Fruit fly (Drosophila melanogaster) whole organism, pupa: Measurements from ENCODE around the gene hang.

Source experiments
- CG10348 ChIP-seq: fragments of 200-800 bp; sonication (Bioruptor generic); IDR thresholded peaks from 2 replicates; pipeline ENCODE4 v1.3.6; 2022; ENCODE audit warnings: missing biosample characterization, missing genetic modification characterization
- CG12605 ChIP-seq: fragments of 200-800 bp; sonication (Bioruptor generic); IDR thresholded peaks from 2 replicates; pipeline ENCODE4 v1.3.6; 2022; ENCODE audit warnings: missing biosample characterization, missing genetic modification characterization
- CG13204 ChIP-seq: fragments of 200-800 bp; sonication (Bioruptor generic); optimal IDR thresholded peaks from 2 replicates; lab custom pipeline; 2018; ENCODE audit warnings: missing biosample characterization, mild to moderate bottlenecking, missing genetic modification characterization, moderate library complexity
- CG14655 ChIP-seq: fragments of 200-800 bp; sonication (Bioruptor generic); optimal IDR thresholded peaks from 3 replicates; lab custom pipeline; 2017; ENCODE audit warnings: mild to moderate bottlenecking, missing biosample characterization, missing genetic modification reagents, missing genetic modification characterization
- CG15710 ChIP-seq: fragments of 200-800 bp; sonication (Bioruptor generic); optimal IDR thresholded peaks from 2 replicates; lab custom pipeline; 2018; ENCODE audit warnings: missing biosample characterization, mild to moderate bottlenecking, missing genetic modification characterization, moderate library complexity
- CG17806 ChIP-seq: fragments of 200-800 bp; sonication (Bioruptor generic); optimal IDR thresholded peaks from 2 replicates; lab custom pipeline; 2018; ENCODE audit warnings: missing biosample characterization, mild to moderate bottlenecking, missing genetic modification characterization, moderate library complexity
- CG32121 ChIP-seq: fragments of 200-800 bp; sonication (Bioruptor generic); IDR thresholded peaks from 2 replicates; pipeline ENCODE4 v1.3.6; 2022; ENCODE audit warnings: missing biosample characterization, missing genetic modification characterization
- CG34367 ChIP-seq: fragments of 200-800 bp; sonication (Bioruptor generic); optimal IDR thresholded peaks from 2 replicates; lab custom pipeline; 2018; ENCODE audit warnings: missing biosample characterization, mild to moderate bottlenecking, missing genetic modification characterization
- CG4496 ChIP-seq: fragments of 200-800 bp; sonication (Bioruptor generic); IDR thresholded peaks from 3 replicates; pipeline ENCODE4 v1.3.6; 2022; ENCODE audit warnings: missing biosample characterization, missing genetic modification characterization
- CG8159 ChIP-seq: fragments of 200-800 bp; sonication (Bioruptor generic); optimal IDR thresholded peaks from 3 replicates; lab custom pipeline; 2018; ENCODE audit warnings: missing biosample characterization, mild to moderate bottlenecking, missing genetic modification characterization, moderate library complexity
- CG8301 ChIP-seq: fragments of 200-800 bp; sonication (Bioruptor generic); optimal IDR thresholded peaks from 2 replicates; lab custom pipeline; 2018; ENCODE audit warnings: missing biosample characterization, mild to moderate bottlenecking, missing genetic modification characterization
- CG9948 ChIP-seq: fragments of 200-800 bp; sonication (Bioruptor generic); optimal IDR thresholded peaks from 2 replicates; lab custom pipeline; 2018; ENCODE audit warnings: missing biosample characterization, mild to moderate bottlenecking, missing genetic modification characterization, moderate library complexity
- D1 ChIP-seq: fragments of 200-800 bp; sonication (Bioruptor generic); optimal IDR thresholded peaks from 2 replicates; lab custom pipeline; 2018; ENCODE audit warnings: missing biosample characterization, mild to moderate bottlenecking, missing genetic modification characterization, moderate library complexity
- EcR ChIP-seq: fragments of 200-800 bp; sonication (Bioruptor generic); optimal IDR thresholded peaks from 3 replicates; lab custom pipeline; 2019; ENCODE audit warnings: missing biosample characterization, missing genetic modification characterization, mild to moderate bottlenecking, moderate library complexity, missing genetic modification reagents
- Ets98B ChIP-seq: fragments of 200-800 bp; sonication (Bioruptor generic); IDR thresholded peaks from 2 replicates; pipeline ENCODE4 v1.3.6; 2022; ENCODE audit warnings: missing biosample characterization, missing genetic modification characterization
- Pif1A ChIP-seq: fragments of 200-800 bp; sonication (Bioruptor generic); optimal IDR thresholded peaks from 3 replicates; lab custom pipeline; 2016; ENCODE audit warnings: missing biosample characterization, missing genetic modification characterization
- Pif1B ChIP-seq: fragments of 200-800 bp; sonication (Bioruptor generic); optimal IDR thresholded peaks from 3 replicates; lab custom pipeline; 2016; ENCODE audit warnings: missing biosample characterization, missing genetic modification characterization
- Snoo ChIP-seq: fragments of 200-800 bp; sonication (Bioruptor generic); optimal IDR thresholded peaks from 3 replicates; lab custom pipeline; 2017; ENCODE audit warnings: missing biosample characterization, mild to moderate bottlenecking, missing genetic modification characterization, inconsistent platforms
- fd96Ca ChIP-seq: fragments of 200-800 bp; sonication (Bioruptor generic); IDR thresholded peaks from 3 replicates; pipeline ENCODE4 v1.3.6; 2022; ENCODE audit warnings: missing biosample characterization, missing genetic modification characterization
- gl ChIP-seq: fragments of 200-800 bp; sonication (Bioruptor generic); optimal IDR thresholded peaks from 2 replicates; lab custom pipeline; 2018; ENCODE audit warnings: missing biosample characterization, mild to moderate bottlenecking, missing genetic modification characterization
- rn ChIP-seq: fragments of 200-800 bp; sonication (Bioruptor generic); IDR thresholded peaks from 2 replicates; pipeline ENCODE4 v1.3.6; 2022; ENCODE audit warnings: missing biosample characterization, missing genetic modification characterization

The hang gene

dm6 chrX:16405209-16405608 is 17.4 kb upstream of the hang start, which contains the start of gene CG4301:
Gene CG4301 (plus strand): TSS chrX:16405509.
- TF ChIP-seq CG9948 (no peak), CG15710 (tag; lab: Kevin White, UChicago) (no peak), CG13204 (no peak), fd96Ca (GFP tag; lab: Robert Waterston, UW) (no peak), EcR (GFP tag; lab: Kevin White, UChicago) (no peak), Pif1A (GFP tag; lab: Kevin White, UChicago) (no peak), CG12605 (no peak), rn (GFP tag; lab: Robert Waterston, UW) (no peak), CG10348 (GFP tag; lab: Robert Waterston, UW) (no peak), Pif1B (GFP tag; lab: Kevin White, UChicago) (no peak), CG8301 (tag; lab: Kevin White, UChicago) (no peak), Ets98B (GFP tag; lab: Robert Waterston, UW) (no peak), Snoo (no peak)

- no peak for TF ChIP-seq Pif1A (GFP tag; lab: Kevin White, UChicago)
- no peak for TF ChIP-seq CG8301 (tag; lab: Kevin White, UChicago)
- TF ChIP-seq CG13204: no peak
- no peak for TF ChIP-seq CG8159 (tag; lab: Kevin White, UChicago)
- TF ChIP-seq CG10348 (GFP tag; lab: Robert Waterston, UW): no peak
- no peak for TF ChIP-seq Ets98B (GFP tag; lab: Robert Waterston, UW)
- TF ChIP-seq D1 (tag; lab: Kevin White, UChicago): no peak
- TF ChIP-seq gl (tag; lab: Kevin White, UChicago): no peak
- TF ChIP-seq CG9948: no peak
- no peak for TF ChIP-seq EcR (GFP tag; lab: Kevin White, UChicago)
- TF ChIP-seq CG32121 (GFP tag; lab: Robert Waterston, UW): no peak
- TF ChIP-seq Pif1B (GFP tag; lab: Kevin White, UChicago): no peak
Observed at dm6 chrX:16406083-16406482, 16.5 kb upstream of the hang start.

- no peak for TF ChIP-seq CG8159 (tag; lab: Kevin White, UChicago)
- TF ChIP-seq CG12605: no peak
- peak; percentile 5 for TF ChIP-seq EcR (GFP tag; lab: Kevin White, UChicago)
- TF ChIP-seq CG10348 (GFP tag; lab: Robert Waterston, UW): no peak
- TF ChIP-seq gl (tag; lab: Kevin White, UChicago): no peak
- no peak for TF ChIP-seq CG15710 (tag; lab: Kevin White, UChicago)
- TF ChIP-seq CG13204: no peak
- no peak for TF ChIP-seq CG17806 (tag; lab: Kevin White, UChicago)
- peak; percentile 5 for TF ChIP-seq Pif1B (GFP tag; lab: Kevin White, UChicago)
- TF ChIP-seq CG9948: no peak
- no peak for TF ChIP-seq CG4496 (GFP tag; lab: Robert Waterston, UW)
- TF ChIP-seq Snoo: no peak
- no peak for TF ChIP-seq CG32121 (GFP tag; lab: Robert Waterston, UW)
- no peak for TF ChIP-seq CG8301 (tag; lab: Kevin White, UChicago)
- TF ChIP-seq, all 21 proteins: peak for 2
Observed at dm6 chrX:16414451-16415368, 7.9 kb upstream of the hang start, which contains the start of gene Traf-like. Gene Traf-like (plus strand): TSS chrX:16415046.

- TF ChIP-seq rn (GFP tag; lab: Robert Waterston, UW) (no peak), CG8301 (tag; lab: Kevin White, UChicago) (no peak), Pif1B (GFP tag; lab: Kevin White, UChicago) (no peak), fd96Ca (GFP tag; lab: Robert Waterston, UW) (no peak), CG32121 (GFP tag; lab: Robert Waterston, UW) (no peak), Snoo (no peak), CG9948 (no peak), CG17806 (tag; lab: Kevin White, UChicago) (no peak), CG12605 (no peak), CG14655 (GFP tag; lab: Kevin White, UChicago) (no peak), CG34367 (no peak), Ets98B (GFP tag; lab: Robert Waterston, UW) (no peak), CG10348 (GFP tag; lab: Robert Waterston, UW) (no peak), CG8159 (tag; lab: Kevin White, UChicago) (no peak)
Observed at dm6 chrX:16420048-16420447, 2.6 kb upstream of the hang start.

- TF ChIP-seq fd96Ca (GFP tag; lab: Robert Waterston, UW): no peak
- no peak for TF ChIP-seq CG34367
- TF ChIP-seq EcR (GFP tag; lab: Kevin White, UChicago): peak; percentile 56
Observed at dm6 chrX:16420878-16421277, 1.8 kb upstream of the hang start.

dm6 chrX:16421899-16422412 is 675 bp upstream of the hang start, which contains the start of gene AnxB11:
Gene AnxB11 (minus strand): TSS chrX:16422265.
- TF ChIP-seq CG12605: 0 out of 2 replicates have a peak, but pooled peaks have one; percentile 3
- no peak for TF ChIP-seq CG13204
- no peak for TF ChIP-seq CG9948
- TF ChIP-seq gl (tag; lab: Kevin White, UChicago): no peak
- TF ChIP-seq, all 21 proteins: peak for 1
